Fruit fly (Drosophila melanogaster) whole organism, embryonic: ENCODE results near the gene Vha16-5.

Experiments used
- ATbp ChIP-seq: fragments of 200-800 bp; sonication (Bioruptor generic); optimal IDR thresholded peaks from 2 replicates; lab custom pipeline; 2017; ENCODE audit warnings: missing biosample characterization, mild to moderate bottlenecking, missing genetic modification characterization, missing genetic modification reagents
- CG10209 ChIP-seq: fragments of 200-800 bp; sonication (Bioruptor generic); optimal IDR thresholded peaks from 3 replicates; lab custom pipeline; 2017; ENCODE audit warnings: missing biosample characterization, mild to moderate bottlenecking, missing genetic modification characterization, missing genetic modification reagents
- CG10979 ChIP-seq: fragments of 200-800 bp; sonication (Bioruptor generic); optimal IDR thresholded peaks from 2 replicates; lab custom pipeline; 2018; ENCODE audit warnings: missing biosample characterization, mild to moderate bottlenecking, missing genetic modification characterization, moderate library complexity
- CG11695 ChIP-seq: fragments of 200-800 bp; sonication (Bioruptor generic); IDR thresholded peaks from 3 replicates; pipeline ENCODE4 v1.3.6; 2022; ENCODE audit warnings: missing biosample characterization, missing genetic modification characterization
- CG12659 ChIP-seq: fragments of 200-800 bp; sonication (Bioruptor generic); optimal IDR thresholded peaks from 3 replicates; lab custom pipeline; 2017; ENCODE audit warnings: mild to moderate bottlenecking, missing biosample characterization, missing genetic modification reagents, missing genetic modification characterization
- CG13424 ChIP-seq: fragments of 200-800 bp; sonication (Bioruptor generic); optimal IDR thresholded peaks from 2 replicates; lab custom pipeline; 2019; ENCODE audit warnings: missing biosample characterization, mild to moderate bottlenecking, missing genetic modification characterization, moderate library complexity
- CG14050 ChIP-seq: fragments of 200-800 bp; sonication (Bioruptor generic); IDR thresholded peaks from 3 replicates; pipeline ENCODE4 v1.3.6; 2022; ENCODE audit warnings: missing biosample characterization, missing genetic modification characterization
- CG17361 ChIP-seq: fragments of 200-800 bp; sonication (Bioruptor generic); IDR thresholded peaks from 3 replicates; pipeline ENCODE4 v1.3.6; 2022; ENCODE audit warnings: missing biosample characterization, missing genetic modification characterization
- CG17829 ChIP-seq: fragments of 200-800 bp; optimal IDR thresholded peaks from 2 replicates; lab custom pipeline; 2019; ENCODE audit warnings: missing biosample characterization, mild to moderate bottlenecking, missing genetic modification characterization, moderate library complexity
- CG2129 ChIP-seq: fragments of 200-800 bp; sonication (Bioruptor generic); IDR thresholded peaks from 2 replicates; pipeline ENCODE4 v1.3.6; 2022; ENCODE audit warnings: missing biosample characterization, missing genetic modification characterization; ENCODE audit not compliant: partially characterized antibody
- CG30020 ChIP-seq: fragments of 200-800 bp; optimal IDR thresholded peaks from 2 replicates; lab custom pipeline; 2019; ENCODE audit warnings: missing biosample characterization, mild to moderate bottlenecking, missing genetic modification characterization, moderate library complexity
- CG31224 ChIP-seq: fragments of 200-800 bp; sonication (Bioruptor generic); IDR thresholded peaks from 2 replicates; pipeline ENCODE4 v1.3.6; 2022; ENCODE audit warnings: missing biosample characterization, missing genetic modification characterization
- CG31388 ChIP-seq: fragments of 200-800 bp; sonication (Bioruptor generic); optimal IDR thresholded peaks from 2 replicates; lab custom pipeline; 2016; ENCODE audit warnings: missing biosample characterization, missing genetic modification characterization
- CG33557 ChIP-seq: fragments of 200-800 bp; sonication (Bioruptor generic); optimal IDR thresholded peaks from 2 replicates; lab custom pipeline; 2019; ENCODE audit warnings: missing biosample characterization, mild to moderate bottlenecking, missing genetic modification characterization, moderate library complexity
- CG4282 ChIP-seq: fragments of 200-800 bp; sonication (Bioruptor generic); optimal IDR thresholded peaks from 2 replicates; lab custom pipeline; 2016; ENCODE audit warnings: missing biosample characterization, missing genetic modification characterization
- CG4730 ChIP-seq: fragments of 200-800 bp; sonication (Bioruptor generic); IDR thresholded peaks from 2 replicates; pipeline ENCODE4 v1.3.6; 2022; ENCODE audit warnings: missing biosample characterization, missing genetic modification characterization
- CG7372 ChIP-seq: fragments of 200-800 bp; sonication (Bioruptor generic); IDR thresholded peaks from 2 replicates; pipeline ENCODE4 v1.3.6; 2022; ENCODE audit warnings: missing biosample characterization, missing genetic modification characterization
- CG7556 ChIP-seq: fragments of 200-800 bp; sonication (Bioruptor generic); optimal IDR thresholded peaks from 2 replicates; lab custom pipeline; 2017; ENCODE audit warnings: missing biosample characterization, mild to moderate bottlenecking, missing genetic modification characterization
- CTCF ChIP-seq: fragments of 200-800 bp; sonication (Bioruptor generic); optimal IDR thresholded peaks from 2 replicates; lab custom pipeline; 2017; ENCODE audit warnings: missing biosample characterization, mild to moderate bottlenecking, missing genetic modification characterization, moderate library complexity
- D19A ChIP-seq: fragments of 200-800 bp; optimal IDR thresholded peaks from 3 replicates; lab custom pipeline; 2019; ENCODE audit warnings: missing biosample characterization, mild to moderate bottlenecking, missing genetic modification characterization, moderate library complexity
- Dref ChIP-seq: fragments of 200-800 bp; sonication (Bioruptor generic); IDR thresholded peaks from 2 replicates; pipeline ENCODE4 v1.3.6; 2022; ENCODE audit warnings: missing biosample characterization, missing genetic modification characterization
- Gsc ChIP-seq: fragments of 200-800 bp; sonication (Bioruptor generic); IDR thresholded peaks from 2 replicates; pipeline ENCODE4 v1.3.6; 2022; ENCODE audit warnings: missing biosample characterization, missing genetic modification characterization
- HLH54F ChIP-seq: fragments of 200-800 bp; sonication (Bioruptor generic); optimal IDR thresholded peaks from 3 replicates; lab custom pipeline; 2016; ENCODE audit warnings: missing biosample characterization, missing genetic modification characterization
- Hr39 ChIP-seq: fragments of >200 bp; optimal IDR thresholded peaks from 2 replicates; lab custom pipeline; 2017
- Hr51 ChIP-seq, 2 experiments: fragments of 200-800 bp; sonication (Bioruptor generic); optimal IDR thresholded peaks; 2 replicates in 1 of 2; 3 replicates in 1 of 2; lab custom pipeline; 2016 to 2018; ENCODE audit warnings: missing biosample characterization in 2 of 2, missing genetic modification characterization in 2 of 2, mild to moderate bottlenecking in 1 of 2, moderate library complexity in 1 of 2
- Meics ChIP-seq: fragments of 200-800 bp; sonication (Bioruptor generic); optimal IDR thresholded peaks from 2 replicates; lab custom pipeline; 2017; ENCODE audit warnings: missing biosample characterization, mild to moderate bottlenecking, missing genetic modification characterization
- Mes4 ChIP-seq: fragments of 200-800 bp; sonication (Bioruptor generic); optimal IDR thresholded peaks from 2 replicates; lab custom pipeline; 2016; ENCODE audit warnings: missing biosample characterization, missing genetic modification characterization
- Neu2 ChIP-seq: fragments of 200-800 bp; sonication (Bioruptor generic); optimal IDR thresholded peaks from 3 replicates; lab custom pipeline; 2016; ENCODE audit warnings: missing biosample characterization, missing genetic modification characterization, borderline replicate concordance
- Nf-YA ChIP-seq: fragments of 200-800 bp; sonication (Bioruptor generic); IDR thresholded peaks from 2 replicates; pipeline ENCODE4 v1.3.6; 2022; ENCODE audit warnings: missing biosample characterization, missing genetic modification characterization
- Oaz ChIP-seq: fragments of 200-800 bp; sonication (Bioruptor generic); IDR thresholded peaks from 2 replicates; pipeline ENCODE4 v1.3.6; 2022; ENCODE audit warnings: missing biosample characterization, missing genetic modification characterization
- Oli ChIP-seq: fragments of 200-800 bp; sonication (Bioruptor generic); optimal IDR thresholded peaks from 2 replicates; lab custom pipeline; 2018; ENCODE audit warnings: missing biosample characterization, mild to moderate bottlenecking, missing genetic modification characterization, moderate library complexity
- Ravus ChIP-seq: fragments of 200-800 bp; sonication (Bioruptor generic); IDR thresholded peaks from 2 replicates; pipeline ENCODE4 v1.3.6; 2022; ENCODE audit warnings: missing biosample characterization, missing genetic modification characterization
- Ssrp ChIP-seq: fragments of 200-800 bp; sonication (Bioruptor generic); optimal IDR thresholded peaks from 2 replicates; lab custom pipeline; 2018; ENCODE audit warnings: missing biosample characterization, mild to moderate bottlenecking, missing genetic modification characterization, moderate library complexity
- Vsx1 ChIP-seq: fragments of 200-800 bp; sonication (Bioruptor generic); optimal IDR thresholded peaks from 2 replicates; lab custom pipeline; 2017; ENCODE audit warnings: missing biosample characterization, mild to moderate bottlenecking, missing genetic modification characterization, missing genetic modification reagents
- Xbp1 ChIP-seq: fragments of 200-800 bp; sonication (Bioruptor generic); optimal IDR thresholded peaks from 3 replicates; lab custom pipeline; 2016; ENCODE audit warnings: missing biosample characterization, mild to moderate bottlenecking, missing genetic modification characterization
- chinmo ChIP-seq: fragments of 200-800 bp; sonication (Bioruptor generic); IDR thresholded peaks from 4 replicates; pipeline ENCODE4 v1.3.6; 2022; ENCODE audit warnings: missing biosample characterization, missing genetic modification characterization; ENCODE audit not compliant: partially characterized antibody
- dmrt99B ChIP-seq: fragments of 200-800 bp; sonication (Bioruptor generic); optimal IDR thresholded peaks from 2 replicates; lab custom pipeline; 2018; ENCODE audit warnings: missing biosample characterization, mild to moderate bottlenecking, missing genetic modification characterization, moderate library complexity
- grau ChIP-seq: fragments of 200-800 bp; optimal IDR thresholded peaks from 3 replicates; lab custom pipeline; 2019; ENCODE audit warnings: missing biosample characterization, mild to moderate bottlenecking, missing genetic modification characterization, moderate library complexity
- grn ChIP-seq: fragments of 200-800 bp; sonication (Bioruptor generic); optimal IDR thresholded peaks from 3 replicates; lab custom pipeline; 2017; ENCODE audit warnings: missing biosample characterization, missing genetic modification characterization
- h ChIP-seq: fragments of >200 bp; optimal IDR thresholded peaks from 2 replicates; lab custom pipeline; 2017
- ind ChIP-seq: fragments of 200-800 bp; sonication (Bioruptor generic); optimal IDR thresholded peaks from 3 replicates; lab custom pipeline; 2016; ENCODE audit warnings: missing biosample characterization, missing genetic modification characterization
- jigr1 ChIP-seq: fragments of 200-800 bp; sonication (Bioruptor generic); IDR thresholded peaks from 3 replicates; pipeline ENCODE4 v1.3.6; 2022; ENCODE audit warnings: missing biosample characterization, missing genetic modification characterization
- kni ChIP-seq: fragments of 200-800 bp; sonication (Bioruptor generic); optimal IDR thresholded peaks from 3 replicates; lab custom pipeline; 2017; ENCODE audit warnings: mild to moderate bottlenecking, missing biosample characterization, missing genetic modification reagents, missing genetic modification characterization
- lola ChIP-seq, 3 experiments: fragments of >200 bp in 2 of 3; fragments of 200-800 bp in 1 of 3; sonication (Bioruptor generic) in 1 of 3; optimal IDR thresholded peaks; 2 replicates each; lab custom pipeline; 2017 to 2019; ENCODE audit warnings: missing biosample characterization in 3 of 3, missing genetic modification characterization in 3 of 3, mild to moderate bottlenecking in 1 of 3, moderate library complexity in 1 of 3
- org-1 ChIP-seq: fragments of 200-800 bp; sonication (Bioruptor generic); optimal IDR thresholded peaks from 2 replicates; lab custom pipeline; 2017; ENCODE audit warnings: missing biosample characterization, missing genetic modification characterization
- phol ChIP-seq: fragments of 200-800 bp; sonication (Bioruptor generic); optimal IDR thresholded peaks from 3 replicates; lab custom pipeline; 2018; ENCODE audit warnings: missing biosample characterization, mild to moderate bottlenecking, missing genetic modification characterization, moderate library complexity
- pros ChIP-seq: fragments of 200-800 bp; sonication (Bioruptor generic); optimal IDR thresholded peaks from 3 replicates; lab custom pipeline; 2019; ENCODE audit warnings: missing biosample characterization, mild to moderate bottlenecking, missing genetic modification characterization, moderate library complexity
- rib ChIP-seq: fragments of 200-800 bp; sonication (Bioruptor generic); IDR thresholded peaks from 2 replicates; pipeline ENCODE4 v1.3.6; 2022; ENCODE audit warnings: missing biosample characterization, missing genetic modification characterization
- sens-2 ChIP-seq: fragments of 200-800 bp; sonication (Bioruptor generic); IDR thresholded peaks from 2 replicates; pipeline ENCODE4 v1.3.6; 2022; ENCODE audit warnings: missing biosample characterization, missing genetic modification characterization
- wek ChIP-seq: fragments of 200-800 bp; sonication (Bioruptor generic); optimal IDR thresholded peaks from 3 replicates; lab custom pipeline; 2018; ENCODE audit warnings: missing biosample characterization, mild to moderate bottlenecking, missing genetic modification characterization, moderate library complexity

Gene Vha16-5

DNA sequence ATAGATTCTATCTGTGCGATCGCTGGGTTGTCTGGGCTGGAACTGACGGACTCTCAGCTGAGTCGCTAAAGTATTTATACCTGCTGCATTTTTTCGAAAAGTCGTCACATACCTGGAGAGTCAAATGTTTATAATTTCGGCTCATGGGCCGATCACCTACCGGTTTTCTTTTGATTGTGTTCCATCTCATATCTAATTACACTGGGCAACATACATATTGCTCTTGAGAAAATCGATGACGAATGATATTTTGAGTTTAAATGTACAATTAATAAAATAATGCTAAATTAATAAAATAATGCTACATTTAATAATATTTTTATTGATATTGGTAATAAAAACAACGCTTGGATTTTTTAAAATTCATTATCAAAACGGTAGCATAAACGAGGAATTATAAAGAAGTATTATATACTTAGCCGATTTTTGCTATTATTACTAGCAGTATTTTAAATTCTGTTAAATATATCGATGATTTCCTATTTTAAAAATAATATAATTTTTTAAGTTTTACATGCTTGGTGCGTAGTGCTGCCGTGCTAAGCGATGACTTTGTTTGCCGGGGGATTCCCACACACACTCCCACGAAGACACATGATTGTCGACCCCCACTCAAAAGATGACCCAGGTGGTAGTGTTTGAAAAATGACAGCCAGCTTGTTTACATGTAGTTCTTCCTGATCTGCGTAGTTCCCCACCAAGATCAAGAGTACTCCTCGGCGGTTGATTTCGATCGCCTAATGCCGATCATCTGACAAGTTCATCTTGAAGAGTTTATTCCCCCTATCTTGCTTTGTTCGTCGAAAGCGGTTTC, 47.4 kb downstream of the Vha16-5 start, which contains the start of gene CG7294 (continued):
- TF ChIP-seq Neu2 (GFP tag; lab: Kevin White, UChicago) (no peak), Ssrp (tag; lab: Kevin White, UChicago) (peak; percentile 5), Oaz (GFP tag; lab: Robert Waterston, UW) (no peak), CG33557 (GFP tag; lab: Kevin White, UChicago) (peak; percentile 11), Meics (GFP tag; lab: Kevin White, UChicago) (peak; percentile 23), CG12659 (peak; percentile 20), CG31224 (no peak), ATbp (no peak), Gsc (GFP tag; lab: Robert Waterston, UW) (no peak), jigr1 (GFP tag; lab: Robert Waterston, UW) (no peak), phol (peak; percentile 38), ind (GFP tag; lab: Kevin White, UChicago) (no peak), CTCF (no peak), Hr39 (lab: Kevin White, UChicago) (no peak), wek (no peak), CG17361 (GFP tag; lab: Robert Waterston, UW) (peak; percentile 66), CG10209 (GFP tag; lab: Kevin White, UChicago) (peak; percentile 5), Hr51 (GFP tag; optimal IDR thresholded peaks at IDR 0.05; lab: Kevin White, UChicago) (peak in 1 of 2 experiments; percentile 28), chinmo (GFP tag; lab: Robert Waterston, UW) (no peak), CG4730 (GFP tag; lab: Robert Waterston, UW) (no peak), grau (peak; percentile 50), CG10979 (peak; percentile 54), dmrt99B (tag; lab: Kevin White, UChicago) (peak; percentile 19), CG4282 (GFP tag; lab: Kevin White, UChicago) (no peak), h (lab: Kevin White, UChicago) (no peak), CG13424 (tag; lab: Kevin White, UChicago) (no peak), CG17829 (tag; lab: Kevin White, UChicago) (peak; percentile 27), CG30020 (tag; lab: Kevin White, UChicago) (no peak), Xbp1 (GFP tag; lab: Kevin White, UChicago) (no peak), CG7372 (no peak), D19A (tag; lab: Kevin White, UChicago) (peak; percentile 45), Nf-YA (GFP tag; lab: Robert Waterston, UW) (no peak), Oli (tag; lab: Kevin White, UChicago) (peak; percentile 1), CG14050 (GFP tag; lab: Robert Waterston, UW) (no peak), Mes4 (GFP tag; lab: Kevin White, UChicago) (no peak), CG11695 (no peak), rib (no peak), lola (GFP tag; optimal IDR thresholded peaks at IDR 0.05; lab: Kevin White, UChicago) (peak in 1 of 3 experiments; percentile 60), Vsx1 (no peak), sens-2 (GFP tag; lab: Robert Waterston, UW) (no peak), kni (GFP tag; lab: Kevin White, UChicago) (no peak), CG2129 (GFP tag; lab: Robert Waterston, UW) (no peak), CG31388 (GFP tag; lab: Kevin White, UChicago) (no peak), Dref (GFP tag; lab: Robert Waterston, UW) (no peak), org-1 (GFP tag; lab: Kevin White, UChicago) (no peak), pros (GFP tag; lab: Kevin White, UChicago) (no peak), CG7556 (GFP tag; lab: Kevin White, UChicago) (peak; percentile 49), HLH54F (GFP tag; lab: Kevin White, UChicago) (no peak), grn (GFP tag; lab: Kevin White, UChicago) (peak; percentile 42), Ravus (no peak)
